Worm (Caenorhabditis elegans) whole organism, L4 larva: ENCODE data around the gene drn-1.
A peak's percentile ranks its signal among the peaks of the same experiment; 100 is the strongest.

Source experiments
- F44E2.7 ChIP-seq: fragments of 200-800 bp; sonication (Bioruptor generic); IDR thresholded peaks from 2 replicates; pipeline ENCODE4 v2.1.2; 2022; ENCODE audit warnings: missing genetic modification characterization, missing compliant biosample characterization
- R02D3.7 ChIP-seq: fragments of 150-350 bp; sonication (generic microtip); optimal IDR thresholded peaks from 3 replicates; lab custom pipeline; 2014; ENCODE audit warnings: missing biosample characterization, missing genetic modification characterization
- ZK337.2 ChIP-seq: fragments of 200-800 bp; sonication (Bioruptor generic); IDR thresholded peaks from 2 replicates; pipeline ENCODE4 v1.3.6; 2022; ENCODE audit warnings: missing genetic modification reagents, missing genetic modification characterization, missing compliant biosample characterization
- attf-4 ChIP-seq: sonication (generic microtip); optimal IDR thresholded peaks from 3 replicates; lab custom pipeline; 2017; ENCODE audit warnings: missing biosample characterization, missing genetic modification characterization
- ceh-20 ChIP-seq: fragments of 200-800 bp; sonication (Bioruptor generic); IDR thresholded peaks from 2 replicates; pipeline ENCODE4 v1.3.6; 2022; ENCODE audit warnings: missing genetic modification reagents, missing genetic modification characterization, missing compliant biosample characterization
- ceh-28 ChIP-seq: fragments of 150-350 bp; optimal IDR thresholded peaks from 2 replicates; lab custom pipeline; 2014; ENCODE audit warnings: missing biosample characterization, missing genetic modification reagents, missing genetic modification characterization
- ceh-32 ChIP-seq: sonication (generic microtip); optimal IDR thresholded peaks from 2 replicates; lab custom pipeline; 2016; ENCODE audit warnings: mild to moderate bottlenecking, missing genetic modification characterization, missing compliant biosample characterization; ENCODE audit not compliant: poor library complexity
- fkh-10 ChIP-seq: fragments of 150-350 bp; optimal IDR thresholded peaks from 2 replicates; lab custom pipeline; 2014; ENCODE audit warnings: missing biosample characterization, missing genetic modification reagents, missing genetic modification characterization
- nhr-102 ChIP-seq: sonication (generic microtip); optimal IDR thresholded peaks from 2 replicates; lab custom pipeline; 2016; ENCODE audit warnings: mild to moderate bottlenecking, missing genetic modification characterization, moderate library complexity, missing compliant biosample characterization
- nhr-11 ChIP-seq: fragments of 150-350 bp; optimal IDR thresholded peaks from 2 replicates; lab custom pipeline; 2014; ENCODE audit warnings: missing biosample characterization, missing genetic modification characterization
- snpc-4 ChIP-seq: fragments of 150-350 bp; optimal IDR thresholded peaks from 2 replicates; lab custom pipeline; 2014; ENCODE audit warnings: missing biosample characterization, missing genetic modification characterization
- unc-130 ChIP-seq: sonication (generic microtip); optimal IDR thresholded peaks from 2 replicates; lab custom pipeline; 2016; ENCODE audit warnings: missing genetic modification reagents, missing genetic modification characterization, missing compliant biosample characterization

- TF ChIP-seq R02D3.7: no peak
- no peak for TF ChIP-seq ceh-28 (tag; lab: Kevin White, UChicago)
- TF ChIP-seq nhr-102 (tag; lab: Kevin White, UChicago): peak; percentile 16
- no peak for TF ChIP-seq nhr-11 (tag; lab: Kevin White, UChicago)
- no peak for TF ChIP-seq ceh-20 (GFP tag; lab: Robert Waterston, UW)
- no peak for TF ChIP-seq F44E2.7 (GFP tag; lab: Robert Waterston, UW)
- TF ChIP-seq ceh-32: no peak
- no peak for TF ChIP-seq fkh-10 (GFP tag; lab: Kevin White, UChicago)
- TF ChIP-seq unc-130: no peak
- no peak for TF ChIP-seq attf-4 (tag; lab: Kevin White, UChicago)
- no peak for TF ChIP-seq snpc-4 (tag; lab: Kevin White, UChicago)
- TF ChIP-seq ZK337.2: no peak
Measured at ce11 chrII:5246791-5247361, 24.8 kb downstream of the drn-1 start, which contains the start of gene ptr-6.
